Worm (Caenorhabditis elegans): ENCODE measurements around the gene Y73F8A.36.

The Y73F8A.36 gene

DNA sequence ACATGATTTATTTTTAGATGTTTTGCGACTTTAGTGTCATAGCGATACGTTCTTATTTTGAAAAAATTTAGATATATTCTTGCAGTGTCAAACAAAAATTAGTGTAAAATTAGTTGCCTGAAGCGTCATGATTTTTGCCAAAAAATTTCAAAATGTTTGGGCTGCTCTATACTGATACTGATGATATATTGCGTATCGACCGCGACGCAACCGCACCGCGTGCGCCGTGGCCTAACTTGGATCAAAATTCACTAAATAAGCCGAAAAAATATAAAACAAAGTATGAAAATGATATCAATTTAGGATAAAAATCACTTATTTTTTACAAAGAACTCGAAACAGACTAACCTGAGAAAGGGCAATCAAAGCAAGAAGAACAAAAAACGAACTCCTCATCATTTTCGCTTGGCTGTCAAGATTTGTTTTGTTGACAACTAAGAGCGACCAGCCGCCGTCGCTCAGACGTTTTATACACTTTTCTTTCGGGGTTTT lies 29.7 kb downstream of the Y73F8A.36 start, which contains the start of gene ccg-1:
Gene ccg-1 (minus strand): TSS at position 442 of the 492 bp plus-strand sequence.
- TF ChIP-seq dao-5 (tag; optimal IDR thresholded peaks at IDR 0.05) (no peak), him-1 (tag; optimal IDR thresholded peaks at IDR 0.05) (no peak), W03F9.2 (tag; optimal IDR thresholded peaks at IDR 0.05) (no peak)

DNA sequence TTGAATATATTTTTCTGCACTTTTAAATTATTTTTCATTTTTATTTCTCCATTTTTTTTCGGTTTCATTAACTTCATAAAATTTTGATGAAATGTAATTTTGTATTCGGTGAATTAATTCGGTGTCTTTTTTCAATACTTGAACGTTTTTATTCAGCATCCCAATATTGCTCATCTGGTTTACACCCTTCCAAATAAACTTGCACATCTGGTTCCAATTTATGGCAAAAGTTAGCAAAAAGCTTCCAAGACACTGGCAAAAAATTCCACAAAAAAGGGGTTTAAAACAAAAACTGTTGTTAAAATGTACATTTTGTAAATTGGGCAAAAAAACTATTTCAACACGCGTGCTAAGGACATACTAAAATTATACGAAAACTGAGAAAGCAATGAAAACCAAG lies 34.5 kb downstream of the Y73F8A.36 start:
- TF ChIP-seq W03F9.2 (tag; optimal IDR thresholded peaks at IDR 0.05) (no peak), dao-5 (tag; optimal IDR thresholded peaks at IDR 0.05) (no peak), him-1 (tag; optimal IDR thresholded peaks at IDR 0.05) (no peak)

DNA sequence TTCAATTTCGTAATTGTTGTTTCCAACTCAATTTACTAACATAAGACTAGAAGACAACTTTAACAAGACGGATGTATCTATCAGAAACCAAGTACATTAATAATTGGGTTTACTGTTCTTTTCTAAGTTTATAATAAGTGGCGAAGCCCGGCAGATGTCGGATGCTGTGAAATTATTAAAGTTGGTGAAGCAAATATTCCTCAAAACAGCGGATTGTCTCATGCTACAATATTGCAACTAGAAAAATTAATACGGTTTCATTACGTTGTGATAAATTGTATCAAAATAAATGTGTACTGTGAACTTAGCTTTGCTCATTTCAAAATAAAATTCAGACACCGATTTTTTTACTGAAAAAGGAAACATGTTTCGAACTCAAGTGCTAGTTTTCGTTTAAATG lies 37.9 kb downstream of the Y73F8A.36 start:
- TF ChIP-seq dao-5 (tag; optimal IDR thresholded peaks at IDR 0.05) = no peak
- TF ChIP-seq him-1 (tag; optimal IDR thresholded peaks at IDR 0.05) = no peak
- no peak for TF ChIP-seq W03F9.2 (tag; optimal IDR thresholded peaks at IDR 0.05)

DNA sequence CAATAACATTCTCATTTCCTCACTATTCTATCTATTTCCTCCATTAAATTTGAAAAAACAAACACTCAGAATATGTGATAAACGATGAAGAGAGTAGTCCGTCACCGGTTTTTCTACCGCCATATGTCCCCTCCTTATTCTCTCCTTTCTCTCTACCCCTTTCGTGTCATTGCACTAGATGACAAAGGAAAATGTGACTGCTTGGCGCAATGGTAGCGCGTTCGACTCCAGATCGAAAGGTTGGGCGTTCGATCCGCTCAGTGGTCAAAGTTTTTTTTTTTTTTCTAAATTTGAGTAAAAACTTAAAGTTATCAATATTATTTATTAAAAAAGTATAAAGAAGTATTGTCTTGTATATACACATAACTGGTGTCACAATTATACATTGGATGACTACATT lies 43.8 kb downstream of the Y73F8A.36 start:
- TF ChIP-seq W03F9.2 (tag; optimal IDR thresholded peaks at IDR 0.05) (no peak), him-1 (tag; optimal IDR thresholded peaks at IDR 0.05) (no peak), dao-5 (tag; optimal IDR thresholded peaks at IDR 0.05) (no peak)

DNA sequence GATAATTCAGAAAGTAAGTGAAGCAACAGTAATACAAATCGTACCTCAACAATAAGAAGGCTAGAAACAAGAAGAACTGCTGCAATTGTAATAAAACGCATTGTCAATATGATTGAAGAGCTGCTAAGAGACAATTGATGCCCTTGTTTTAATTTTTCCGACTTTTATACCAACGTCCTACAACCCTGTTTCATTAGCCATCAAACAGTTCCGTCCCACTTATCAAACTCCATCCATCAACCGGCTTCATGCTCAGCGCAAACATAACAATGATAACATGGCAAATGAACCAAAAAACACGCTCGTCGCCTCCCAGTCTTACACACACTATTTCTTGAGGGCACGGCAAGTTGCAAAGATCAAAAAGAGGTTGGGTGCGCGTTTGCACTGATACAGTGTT lies 45.4 kb downstream of the Y73F8A.36 start, which contains the start of gene pqn-90:
Gene pqn-90 (minus strand): TSS at position 101 of the 400 bp plus-strand sequence.
- TF ChIP-seq him-1 (tag; optimal IDR thresholded peaks at IDR 0.05) (no peak), W03F9.2 (tag; optimal IDR thresholded peaks at IDR 0.05) (no peak), dao-5 (tag; optimal IDR thresholded peaks at IDR 0.05) (no peak)

DNA sequence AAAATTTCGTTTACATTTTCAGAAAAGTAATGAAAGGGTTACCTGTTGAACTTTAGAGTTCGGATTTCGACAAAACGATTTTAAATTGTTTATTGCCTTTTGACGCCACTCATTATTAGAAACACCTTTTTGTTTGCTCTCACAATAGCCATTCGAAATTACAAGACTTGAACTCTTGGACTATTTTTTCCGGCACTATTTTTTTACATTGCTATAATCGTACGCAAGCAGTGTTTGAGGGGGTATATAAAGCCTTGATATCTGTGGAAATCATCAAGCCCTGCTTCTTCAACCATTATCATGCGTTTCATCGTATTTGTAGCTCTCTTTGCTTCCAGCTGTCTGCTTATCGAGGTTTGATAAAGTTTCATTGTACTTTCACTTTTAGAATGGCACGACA lies 45.9 kb downstream of the Y73F8A.36 start, which contains the start of gene pqn-91:
Gene pqn-91 (plus strand): TSS at position 301 of the 400 bp plus-strand sequence.
- TF ChIP-seq W03F9.2 (tag; optimal IDR thresholded peaks at IDR 0.05) (no peak), dao-5 (tag; optimal IDR thresholded peaks at IDR 0.05) (no peak), him-1 (tag; optimal IDR thresholded peaks at IDR 0.05) (no peak)

DNA sequence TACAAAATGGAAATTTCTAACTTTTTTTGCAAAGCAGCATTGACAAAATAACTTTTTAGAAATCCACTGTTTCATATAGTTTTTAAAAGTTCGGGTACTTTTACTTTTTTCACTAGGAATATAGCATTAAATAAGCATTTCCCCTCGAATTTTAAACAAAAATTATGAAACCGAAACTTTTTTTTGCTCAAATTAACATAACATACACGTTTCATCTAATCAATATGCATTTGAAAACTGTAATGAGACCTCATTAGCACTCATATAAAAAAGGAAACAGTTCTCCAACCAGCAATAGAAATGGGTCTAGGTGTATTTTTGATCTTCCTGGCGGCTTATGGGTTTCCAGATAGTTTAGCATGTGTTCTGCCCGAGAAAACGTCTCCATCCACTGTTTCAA lies 48.3 kb downstream of the Y73F8A.36 start, which contains the start of gene Y73F8A.10:
Gene Y73F8A.10 (plus strand): TSS at position 301 of the 400 bp plus-strand sequence.
- no peak for TF ChIP-seq W03F9.2 (tag; optimal IDR thresholded peaks at IDR 0.05)
- TF ChIP-seq him-1 (tag; optimal IDR thresholded peaks at IDR 0.05) = no peak
- TF ChIP-seq dao-5 (tag; optimal IDR thresholded peaks at IDR 0.05) = no peak

Data from whole organism, L4/young adult.